Fruit fly (Drosophila melanogaster) whole organism, embryonic: ENCODE results near the gene Cdc16.

Source experiments
- CG10321 ChIP-seq: fragments of 200-800 bp; sonication (Bioruptor generic); IDR thresholded peaks from 2 replicates; pipeline ENCODE4 v1.3.6; 2022; ENCODE audit warnings: missing biosample characterization, missing genetic modification characterization
- CG10366 ChIP-seq: fragments of 200-800 bp; sonication (Bioruptor generic); IDR thresholded peaks from 2 replicates; pipeline ENCODE4 v1.3.6; 2022; ENCODE audit warnings: missing biosample characterization, missing genetic modification characterization
- CG12236 ChIP-seq: fragments of 200-800 bp; sonication (Bioruptor generic); optimal IDR thresholded peaks from 2 replicates; lab custom pipeline; 2016; ENCODE audit warnings: missing biosample characterization, missing genetic modification characterization
- CG13424 ChIP-seq: fragments of 200-800 bp; sonication (Bioruptor generic); optimal IDR thresholded peaks from 2 replicates; lab custom pipeline; 2019; ENCODE audit warnings: missing biosample characterization, mild to moderate bottlenecking, missing genetic modification characterization, moderate library complexity
- CG13775 ChIP-seq: fragments of 200-800 bp; sonication (Bioruptor generic); optimal IDR thresholded peaks from 3 replicates; lab custom pipeline; 2017; ENCODE audit warnings: missing biosample characterization, mild to moderate bottlenecking, missing genetic modification characterization
- CG14965 ChIP-seq: fragments of 200-800 bp; sonication (Bioruptor generic); optimal IDR thresholded peaks from 2 replicates; lab custom pipeline; 2016; ENCODE audit warnings: missing biosample characterization, missing genetic modification characterization, borderline replicate concordance
- CG15601 ChIP-seq: fragments of 200-800 bp; sonication (Bioruptor generic); optimal IDR thresholded peaks from 3 replicates; lab custom pipeline; 2019; ENCODE audit warnings: missing biosample characterization, mild to moderate bottlenecking, missing genetic modification characterization, moderate library complexity
- CG17829 ChIP-seq: fragments of 200-800 bp; optimal IDR thresholded peaks from 2 replicates; lab custom pipeline; 2019; ENCODE audit warnings: missing biosample characterization, mild to moderate bottlenecking, missing genetic modification characterization, moderate library complexity
- CG18476 ChIP-seq: fragments of 200-800 bp; sonication (Bioruptor generic); optimal IDR thresholded peaks from 2 replicates; lab custom pipeline; 2016; ENCODE audit warnings: missing biosample characterization, mild to moderate bottlenecking, missing genetic modification characterization
- CG33213 ChIP-seq: fragments of 200-800 bp; sonication (Bioruptor generic); optimal IDR thresholded peaks from 3 replicates; lab custom pipeline; 2016; ENCODE audit warnings: missing biosample characterization, missing genetic modification characterization
- CG4854 ChIP-seq: fragments of 200-800 bp; sonication (Bioruptor generic); optimal IDR thresholded peaks from 2 replicates; lab custom pipeline; 2016; ENCODE audit warnings: missing biosample characterization, missing genetic modification characterization, inconsistent platforms
- CG5245 ChIP-seq: fragments of 200-800 bp; sonication (Bioruptor generic); optimal IDR thresholded peaks from 3 replicates; lab custom pipeline; 2016; ENCODE audit warnings: missing biosample characterization, missing genetic modification characterization
- CG6683 ChIP-seq: fragments of 200-800 bp; sonication (Bioruptor generic); optimal IDR thresholded peaks from 2 replicates; lab custom pipeline; 2017; ENCODE audit warnings: missing biosample characterization, mild to moderate bottlenecking, missing genetic modification characterization, missing genetic modification reagents
- CG7556 ChIP-seq: fragments of 200-800 bp; sonication (Bioruptor generic); optimal IDR thresholded peaks from 2 replicates; lab custom pipeline; 2017; ENCODE audit warnings: missing biosample characterization, mild to moderate bottlenecking, missing genetic modification characterization
- CG8478 ChIP-seq: fragments of >200 bp; optimal IDR thresholded peaks from 2 replicates; lab custom pipeline; 2018
- CG9215 ChIP-seq: fragments of 200-800 bp; sonication (Bioruptor generic); IDR thresholded peaks from 2 replicates; pipeline ENCODE4 v1.3.6; 2022; ENCODE audit warnings: missing biosample characterization, missing genetic modification characterization
- CG9437 ChIP-seq: fragments of 200-800 bp; sonication (Bioruptor generic); optimal IDR thresholded peaks from 2 replicates; lab custom pipeline; 2018; ENCODE audit warnings: missing biosample characterization, mild to moderate bottlenecking, missing genetic modification characterization
- CG9876 ChIP-seq: fragments of 200-800 bp; sonication (Bioruptor generic); optimal IDR thresholded peaks from 2 replicates; lab custom pipeline; 2016; ENCODE audit warnings: missing biosample characterization, missing genetic modification characterization
- Dad ChIP-seq: fragments of 200-800 bp; sonication (Bioruptor generic); optimal IDR thresholded peaks from 3 replicates; lab custom pipeline; 2016; ENCODE audit warnings: missing biosample characterization, missing genetic modification characterization
- Deaf1 ChIP-seq: fragments of 200-800 bp; optimal IDR thresholded peaks from 3 replicates; lab custom pipeline; 2019; ENCODE audit warnings: missing biosample characterization, mild to moderate bottlenecking, missing genetic modification characterization, moderate library complexity
- Dip3 ChIP-seq: fragments of 200-800 bp; sonication (Bioruptor generic); optimal IDR thresholded peaks from 3 replicates; lab custom pipeline; 2016; ENCODE audit warnings: missing biosample characterization, missing genetic modification characterization
- Ets97D ChIP-seq: fragments of 200-800 bp; sonication (Bioruptor generic); optimal IDR thresholded peaks from 3 replicates; lab custom pipeline; 2016; ENCODE audit warnings: missing biosample characterization, missing genetic modification characterization
- Fer2 ChIP-seq: fragments of 200-800 bp; sonication (Bioruptor generic); optimal IDR thresholded peaks from 2 replicates; lab custom pipeline; 2018; ENCODE audit warnings: missing biosample characterization, mild to moderate bottlenecking, missing genetic modification characterization, moderate library complexity
- H15 ChIP-seq: fragments of 200-800 bp; sonication (Bioruptor generic); IDR thresholded peaks from 3 replicates; pipeline ENCODE4 v1.3.6; 2022; ENCODE audit warnings: missing biosample characterization, missing genetic modification characterization
- HLH4C ChIP-seq: fragments of 200-800 bp; sonication (Bioruptor generic); IDR thresholded peaks from 3 replicates; pipeline ENCODE4 v1.3.6; 2022; ENCODE audit warnings: missing biosample characterization, missing genetic modification characterization; ENCODE audit not compliant: partially characterized antibody
- Hr3 ChIP-seq: fragments of 200-800 bp; sonication (Bioruptor generic); optimal IDR thresholded peaks from 3 replicates; lab custom pipeline; 2016; ENCODE audit warnings: missing biosample characterization, missing genetic modification characterization
- Kr ChIP-seq: fragments of 200-800 bp; sonication (Bioruptor generic); optimal IDR thresholded peaks from 2 replicates; lab custom pipeline; 2017; ENCODE audit warnings: missing biosample characterization, mild to moderate bottlenecking, missing genetic modification characterization
- Lhr ChIP-seq: fragments of 200-800 bp; sonication (Bioruptor generic); optimal IDR thresholded peaks from 3 replicates; lab custom pipeline; 2017; ENCODE audit warnings: mild to moderate bottlenecking, missing biosample characterization, missing genetic modification reagents, missing genetic modification characterization
- Mad ChIP-seq: fragments of 200-800 bp; sonication (Bioruptor generic); optimal IDR thresholded peaks from 2 replicates; lab custom pipeline; 2016; ENCODE audit warnings: missing biosample characterization, missing genetic modification characterization
- Med ChIP-seq: fragments of 200-800 bp; sonication (Bioruptor generic); peaks from one replicate; lab custom pipeline; 2016; ENCODE audit warnings: missing biosample characterization, missing genetic modification characterization, mild to moderate bottlenecking, inconsistent platforms, moderate library complexity
- NC2β ChIP-seq: fragments of 200-800 bp; sonication (Bioruptor generic); optimal IDR thresholded peaks from 2 replicates; lab custom pipeline; 2016; ENCODE audit warnings: missing biosample characterization, missing genetic modification characterization
- Ravus ChIP-seq: fragments of 200-800 bp; sonication (Bioruptor generic); IDR thresholded peaks from 2 replicates; pipeline ENCODE4 v1.3.6; 2022; ENCODE audit warnings: missing biosample characterization, missing genetic modification characterization
- Rfx ChIP-seq: fragments of 200-800 bp; sonication (Bioruptor generic); IDR thresholded peaks from 2 replicates; pipeline ENCODE4 v1.3.6; 2022; ENCODE audit warnings: missing biosample characterization, missing genetic modification characterization
- Scr ChIP-seq: fragments of 200-800 bp; sonication (Bioruptor generic); IDR thresholded peaks from 2 replicates; pipeline ENCODE4 v1.3.6; 2022; ENCODE audit warnings: missing biosample characterization, missing genetic modification characterization; ENCODE audit not compliant: partially characterized antibody
- Six4 ChIP-seq: fragments of 200-800 bp; sonication (Bioruptor generic); optimal IDR thresholded peaks from 2 replicates; lab custom pipeline; 2016; ENCODE audit warnings: missing biosample characterization, missing genetic modification characterization
- Vsx1 ChIP-seq: fragments of 200-800 bp; sonication (Bioruptor generic); optimal IDR thresholded peaks from 2 replicates; lab custom pipeline; 2017; ENCODE audit warnings: missing biosample characterization, mild to moderate bottlenecking, missing genetic modification characterization, missing genetic modification reagents
- al ChIP-seq: fragments of 200-800 bp; sonication (Bioruptor generic); IDR thresholded peaks from 2 replicates; pipeline ENCODE4 v1.3.6; 2022; ENCODE audit warnings: missing biosample characterization, missing genetic modification characterization
- ap ChIP-seq: fragments of 200-800 bp; sonication (Bioruptor generic); IDR thresholded peaks from 2 replicates; pipeline ENCODE4 v1.3.6; 2022; ENCODE audit warnings: missing biosample characterization, missing genetic modification characterization
- btn ChIP-seq: fragments of 200-800 bp; sonication (Bioruptor generic); optimal IDR thresholded peaks from 2 replicates; lab custom pipeline; 2016; ENCODE audit warnings: missing biosample characterization, missing genetic modification characterization
- croc ChIP-seq: fragments of 200-800 bp; sonication (Bioruptor generic); conservative IDR thresholded peaks from 3 replicates; pipeline ENCODE4 v1.3.6; 2022; ENCODE audit warnings: missing biosample characterization, missing genetic modification characterization
- dmrt11E ChIP-seq: fragments of 200-800 bp; sonication (Bioruptor generic); optimal IDR thresholded peaks from 3 replicates; lab custom pipeline; 2018; ENCODE audit warnings: missing biosample characterization, mild to moderate bottlenecking, missing genetic modification characterization, moderate library complexity
- esg ChIP-seq: fragments of 200-800 bp; sonication (Bioruptor generic); conservative IDR thresholded peaks from 2 replicates; pipeline ENCODE4 v1.3.6; 2022; ENCODE audit warnings: missing biosample characterization, missing genetic modification characterization
- eyg ChIP-seq: fragments of 200-800 bp; sonication (Bioruptor generic); optimal IDR thresholded peaks from 3 replicates; lab custom pipeline; 2016; ENCODE audit warnings: missing biosample characterization, missing genetic modification characterization
- gce ChIP-seq: fragments of 200-800 bp; sonication (Bioruptor generic); IDR thresholded peaks from 3 replicates; pipeline ENCODE4 v1.3.6; 2022; ENCODE audit warnings: missing biosample characterization, missing genetic modification characterization
- hkb ChIP-seq, 2 experiments: fragments of 200-800 bp in 1 of 2; fragments of >200 bp in 1 of 2; sonication (Bioruptor generic) in 1 of 2; IDR thresholded peaks in 1 of 2; optimal IDR thresholded peaks in 1 of 2; 2 replicates each; pipeline versions ENCODE4 v1.3.6 to Lab custom; 2017 to 2022; ENCODE audit warnings: missing biosample characterization in 1 of 2, missing genetic modification characterization in 1 of 2
- kah ChIP-seq: fragments of 200-800 bp; sonication (Bioruptor generic); optimal IDR thresholded peaks from 2 replicates; lab custom pipeline; 2018; ENCODE audit warnings: missing biosample characterization, mild to moderate bottlenecking, missing genetic modification characterization
- onecut ChIP-seq: fragments of 200-800 bp; sonication (Bioruptor generic); IDR thresholded peaks from 2 replicates; pipeline ENCODE4 v1.3.6; 2022; ENCODE audit warnings: missing biosample characterization, missing genetic modification characterization
- pho ChIP-seq: fragments of 200-800 bp; sonication (Bioruptor generic); optimal IDR thresholded peaks from 2 replicates; lab custom pipeline; 2016; ENCODE audit warnings: missing biosample characterization, missing genetic modification characterization
- scrt ChIP-seq: fragments of 200-800 bp; sonication (Bioruptor generic); optimal IDR thresholded peaks from 2 replicates; lab custom pipeline; 2018; ENCODE audit warnings: missing biosample characterization, mild to moderate bottlenecking, missing genetic modification characterization, moderate library complexity
- sisA ChIP-seq: fragments of 200-800 bp; sonication (Bioruptor generic); IDR thresholded peaks from 2 replicates; pipeline ENCODE4 v1.3.6; 2022; ENCODE audit warnings: missing biosample characterization, missing genetic modification characterization
- vvl ChIP-seq: fragments of 200-800 bp; sonication (Bioruptor generic); IDR thresholded peaks from 2 replicates; pipeline ENCODE4 v1.3.6; 2022; ENCODE audit warnings: missing biosample characterization, missing genetic modification characterization

Gene Cdc16

DNA sequence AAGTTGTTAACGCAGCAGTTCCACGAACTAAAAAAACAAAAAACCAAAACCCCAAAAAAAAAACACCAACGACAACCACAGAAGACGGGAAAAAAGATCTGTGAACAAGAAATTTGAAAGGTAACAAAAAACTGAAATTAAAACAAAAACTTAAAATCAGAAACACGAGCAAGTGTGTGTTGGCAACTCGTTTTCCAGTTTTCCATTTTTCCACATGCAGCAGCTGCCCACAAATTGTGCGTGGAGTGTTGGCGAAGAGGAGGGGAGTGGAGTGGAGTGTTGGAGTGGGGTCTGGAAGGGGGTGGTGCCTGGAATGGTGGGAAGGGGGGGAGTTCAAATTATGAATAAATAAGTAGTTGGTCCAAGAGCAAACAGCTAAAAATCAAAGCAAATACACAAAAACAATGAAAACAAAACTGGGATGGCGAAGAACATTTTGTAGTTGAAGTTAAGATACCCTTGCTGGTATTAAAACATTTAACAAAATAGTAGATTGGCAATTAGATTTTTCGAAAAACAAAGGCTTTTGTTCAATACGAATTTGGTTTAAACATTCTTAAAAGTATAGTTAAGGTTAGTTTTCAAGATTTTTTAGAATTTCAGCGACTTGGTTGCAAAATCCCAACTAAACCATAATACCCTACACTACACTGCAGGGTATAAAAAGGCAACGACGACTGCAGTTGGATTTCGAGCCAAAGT lies 52.5 kb downstream of the Cdc16 start (continued):
- TF ChIP-seq CG15601 (peak; percentile 49), CG13775 (peak; percentile 30), NC2β (GFP tag; lab: Kevin White, UChicago) (no peak), Kr (GFP tag; lab: Kevin White, UChicago) (no peak), HLH4C (GFP tag; lab: Robert Waterston, UW) (no peak), CG5245 (peak; percentile 15), CG10366 (GFP tag; lab: Robert Waterston, UW) (no peak; the same call in 1 of the 2 replicates), Dad (GFP tag; lab: Kevin White, UChicago) (no peak), kah (no peak), sisA (GFP tag; lab: Robert Waterston, UW) (peak; percentile 41; the same call in 1 of the 2 replicates), CG10321 (GFP tag; lab: Robert Waterston, UW) (no peak), CG13424 (tag; lab: Kevin White, UChicago) (peak; percentile 55), eyg (no peak), gce (GFP tag; lab: Robert Waterston, UW) (no peak), CG8478 (lab: Kevin White, UChicago) (no peak), CG9215 (GFP tag; lab: Robert Waterston, UW) (no peak), CG6683 (GFP tag; lab: Kevin White, UChicago) (no peak), H15 (no peak), Lhr (GFP tag; lab: Kevin White, UChicago) (peak; percentile 31), CG4854 (GFP tag; lab: Kevin White, UChicago) (no peak), Ravus (GFP tag; lab: Robert Waterston, UW) (no peak), btn (no peak), pho (GFP tag; lab: Kevin White, UChicago) (no peak), esg (GFP tag; lab: Robert Waterston, UW) (peak; percentile 27), Dip3 (GFP tag; lab: Kevin White, UChicago) (no peak), CG12236 (no peak), Hr3 (GFP tag; lab: Kevin White, UChicago) (peak; percentile 34), croc (GFP tag; lab: Robert Waterston, UW) (peak; percentile 48; the same call in 1 of the 3 replicates), dmrt11E (peak; percentile 67), al (GFP tag; lab: Robert Waterston, UW) (no peak), Deaf1 (no peak), hkb (optimal IDR thresholded peaks at IDR 0.05; lab: Kevin White, UChicago) (no peak), hkb (GFP tag; IDR thresholded peaks at IDR 0.05; lab: Robert Waterston, UW) (no peak), Vsx1 (GFP tag; lab: Kevin White, UChicago) (no peak), CG9437 (peak; percentile 39), ap (GFP tag; lab: Robert Waterston, UW) (no peak), Rfx (GFP tag; lab: Robert Waterston, UW) (no peak), Mad (GFP tag; lab: Kevin White, UChicago) (peak; percentile 4), Med (GFP tag; lab: Kevin White, UChicago) (peak; percentile 52), scrt (GFP tag; lab: Kevin White, UChicago) (peak; percentile 28), Six4 (peak; percentile 5), Ets97D (GFP tag; lab: Kevin White, UChicago) (no peak), CG7556 (GFP tag; lab: Kevin White, UChicago) (peak; percentile 42), vvl (GFP tag; lab: Robert Waterston, UW) (peak; percentile 68), CG14965 (GFP tag; lab: Kevin White, UChicago) (no peak), CG18476 (GFP tag; lab: Kevin White, UChicago) (no peak), CG33213 (GFP tag; lab: Kevin White, UChicago) (peak; percentile 20), CG17829 (peak; percentile 53), Fer2 (no peak), onecut (GFP tag; lab: Robert Waterston, UW) (no peak), CG9876 (no peak), Scr (GFP tag; lab: Robert Waterston, UW) (no peak)
